Worm (Caenorhabditis elegans) whole organism, L3 larva: ENCODE measurements around the gene str-85.

Experiments used
- R02D3.7 ChIP-seq: fragments of 150-350 bp; optimal IDR thresholded peaks from 2 replicates; lab custom pipeline; 2014; ENCODE audit warnings: missing biosample characterization, missing genetic modification characterization
- ZK546.5 ChIP-seq: sonication (generic microtip); optimal IDR thresholded peaks from 2 replicates; lab custom pipeline; 2017; ENCODE audit warnings: missing biosample characterization, missing genetic modification characterization
- aly-2 ChIP-seq: fragments of 150-350 bp; optimal IDR thresholded peaks from 2 replicates; lab custom pipeline; 2014; ENCODE audit warnings: missing biosample characterization, missing genetic modification characterization
- ama-1 ChIP-seq: fragments of 150-350 bp; optimal IDR thresholded peaks from 2 replicates; lab custom pipeline; 2018
- ceh-16 ChIP-seq: sonication (generic microtip); optimal IDR thresholded peaks from 2 replicates; lab custom pipeline; 2017; ENCODE audit warnings: missing biosample characterization, missing genetic modification characterization
- ceh-28 ChIP-seq: fragments of 150-350 bp; optimal IDR thresholded peaks from 2 replicates; lab custom pipeline; 2014; ENCODE audit warnings: missing biosample characterization, missing genetic modification reagents, missing genetic modification characterization
- ceh-82 ChIP-seq: fragments of 150-350 bp; optimal IDR thresholded peaks from 2 replicates; lab custom pipeline; 2014; ENCODE audit warnings: missing biosample characterization, missing genetic modification characterization
- ceh-9 ChIP-seq: sonication (generic microtip); optimal IDR thresholded peaks from 2 replicates; lab custom pipeline; 2018; ENCODE audit warnings: missing biosample characterization, missing genetic modification characterization
- daf-12 ChIP-seq: fragments of 150-350 bp; optimal IDR thresholded peaks from 2 replicates; lab custom pipeline; 2014; ENCODE audit warnings: missing biosample characterization, missing genetic modification reagents, missing genetic modification characterization
- egl-27 ChIP-seq: sonication (generic microtip); optimal IDR thresholded peaks from 4 replicates; lab custom pipeline; 2017; ENCODE audit warnings: missing biosample characterization, missing genetic modification reagents, missing genetic modification characterization
- egl-5 ChIP-seq: fragments of 150-350 bp; optimal IDR thresholded peaks from 2 replicates; lab custom pipeline; 2017; ENCODE audit warnings: missing biosample characterization, missing genetic modification reagents, missing genetic modification characterization, inconsistent platforms
- elt-1 ChIP-seq: fragments of 150-350 bp; optimal IDR thresholded peaks from 2 replicates; lab custom pipeline; 2014; ENCODE audit warnings: missing biosample characterization, missing genetic modification characterization
- elt-2 ChIP-seq: sonication (generic microtip); optimal IDR thresholded peaks from 2 replicates; lab custom pipeline; 2016; ENCODE audit warnings: missing genetic modification reagents, mild to moderate bottlenecking, missing genetic modification characterization, missing compliant biosample characterization
- elt-3 ChIP-seq, 3 experiments: fragments of 150-350 bp in 1 of 3; sonication (generic microtip) in 2 of 3; optimal IDR thresholded peaks; 2 replicates in 2 of 3; 4 replicates in 1 of 3; lab custom pipeline; 2014 to 2017; ENCODE audit warnings: missing biosample characterization in 3 of 3, missing genetic modification characterization in 3 of 3
- eor-1 ChIP-seq, 2 experiments: fragments of 150-350 bp; optimal IDR thresholded peaks; 2 replicates each; lab custom pipeline; 2014 to 2018; ENCODE audit warnings: missing biosample characterization in 2 of 2, missing genetic modification characterization in 2 of 2
- fkh-10 ChIP-seq: sonication (generic microtip); optimal IDR thresholded peaks from 2 replicates; lab custom pipeline; 2017; ENCODE audit warnings: missing biosample characterization, missing genetic modification reagents, missing genetic modification characterization
- fkh-2 ChIP-seq: fragments of 150-350 bp; optimal IDR thresholded peaks from 2 replicates; lab custom pipeline; 2014; ENCODE audit warnings: missing biosample characterization, missing genetic modification reagents, missing genetic modification characterization
- fos-1 ChIP-seq: fragments of 150-350 bp; optimal IDR thresholded peaks from 2 replicates; lab custom pipeline; 2014; ENCODE audit warnings: missing biosample characterization, missing genetic modification characterization
- hmg-11 ChIP-seq: sonication (generic microtip); optimal IDR thresholded peaks from 2 replicates; lab custom pipeline; 2016; ENCODE audit warnings: missing genetic modification characterization, missing compliant biosample characterization
- jun-1 ChIP-seq: fragments of 150-350 bp; optimal IDR thresholded peaks from 2 replicates; lab custom pipeline; 2014; ENCODE audit warnings: missing biosample characterization, missing genetic modification reagents, missing genetic modification characterization
- lin-15B ChIP-seq: fragments of 150-350 bp; optimal IDR thresholded peaks from 2 replicates; lab custom pipeline; 2014; ENCODE audit warnings: missing biosample characterization, missing genetic modification characterization
- lin-39 ChIP-seq: fragments of 150-350 bp; optimal IDR thresholded peaks from 2 replicates; lab custom pipeline; 2018; ENCODE audit warnings: missing biosample characterization, missing genetic modification reagents, missing genetic modification characterization
- lsy-12 ChIP-seq: sonication (generic microtip); optimal IDR thresholded peaks from 2 replicates; lab custom pipeline; 2016; ENCODE audit warnings: mild to moderate bottlenecking, missing genetic modification characterization, missing compliant biosample characterization
- mdl-1 ChIP-seq: fragments of 150-350 bp; optimal IDR thresholded peaks from 2 replicates; lab custom pipeline; 2014; ENCODE audit warnings: missing biosample characterization, missing genetic modification characterization
- mml-1 ChIP-seq: fragments of 150-350 bp; sonication (generic microtip); optimal IDR thresholded peaks from 3 replicates; lab custom pipeline; 2014; ENCODE audit warnings: missing biosample characterization, missing genetic modification characterization
- nfya-1 ChIP-seq: sonication (generic microtip); optimal IDR thresholded peaks from 2 replicates; lab custom pipeline; 2017; ENCODE audit warnings: missing genetic modification characterization, mild to moderate bottlenecking, missing compliant biosample characterization, antibody characterized with exemption, moderate library complexity; ENCODE audit not compliant: insufficient read depth
- nhr-11 ChIP-seq: fragments of 150-350 bp; optimal IDR thresholded peaks from 2 replicates; lab custom pipeline; 2014; ENCODE audit warnings: missing biosample characterization, missing genetic modification characterization
- nhr-12 ChIP-seq: fragments of 150-350 bp; optimal IDR thresholded peaks from 2 replicates; lab custom pipeline; 2014; ENCODE audit warnings: missing biosample characterization, missing genetic modification characterization
- nhr-23 ChIP-seq: fragments of 150-350 bp; optimal IDR thresholded peaks from 2 replicates; lab custom pipeline; 2014; ENCODE audit warnings: missing biosample characterization, missing genetic modification reagents, missing genetic modification characterization
- nhr-237 ChIP-seq: fragments of 150-350 bp; optimal IDR thresholded peaks from 2 replicates; lab custom pipeline; 2014; ENCODE audit warnings: missing biosample characterization, missing genetic modification characterization
- nhr-25 ChIP-seq: sonication (generic microtip); optimal IDR thresholded peaks from 2 replicates; lab custom pipeline; 2017; ENCODE audit warnings: missing biosample characterization, missing genetic modification characterization
- nhr-28 ChIP-seq: fragments of 150-350 bp; optimal IDR thresholded peaks from 2 replicates; lab custom pipeline; 2014; ENCODE audit warnings: missing biosample characterization, missing genetic modification characterization
- nhr-43 ChIP-seq: sonication (generic microtip); optimal IDR thresholded peaks from 2 replicates; lab custom pipeline; 2016; ENCODE audit warnings: mild to moderate bottlenecking, missing genetic modification characterization, missing compliant biosample characterization; ENCODE audit not compliant: poor library complexity, severe bottlenecking
- nhr-67 ChIP-seq: fragments of 150-350 bp; optimal IDR thresholded peaks from 2 replicates; lab custom pipeline; 2014; ENCODE audit warnings: missing biosample characterization, missing genetic modification characterization
- nhr-76 ChIP-seq: fragments of 150-350 bp; sonication (generic microtip); optimal IDR thresholded peaks from 5 replicates; lab custom pipeline; 2014; ENCODE audit warnings: missing biosample characterization, missing genetic modification characterization
- nhr-77 ChIP-seq: fragments of 150-350 bp; optimal IDR thresholded peaks from 2 replicates; lab custom pipeline; 2014; ENCODE audit warnings: missing biosample characterization, missing genetic modification characterization
- pha-4 ChIP-seq: fragments of 150-350 bp; optimal IDR thresholded peaks from 2 replicates; lab custom pipeline; 2014; ENCODE audit warnings: missing biosample characterization, missing genetic modification reagents, missing genetic modification characterization
- pqm-1 ChIP-seq: fragments of 150-350 bp; optimal IDR thresholded peaks from 2 replicates; lab custom pipeline; 2017; ENCODE audit warnings: missing biosample characterization, missing genetic modification characterization, inconsistent platforms
- sea-2 ChIP-seq: fragments of 150-350 bp; sonication (generic microtip); optimal IDR thresholded peaks from 4 replicates; lab custom pipeline; 2014; ENCODE audit warnings: missing biosample characterization, missing genetic modification reagents, missing genetic modification characterization
- skn-1 ChIP-seq: fragments of 150-350 bp; optimal IDR thresholded peaks from 2 replicates; lab custom pipeline; 2014; ENCODE audit warnings: missing biosample characterization, missing genetic modification characterization
- snpc-4 ChIP-seq: fragments of 150-350 bp; optimal IDR thresholded peaks from 2 replicates; lab custom pipeline; 2014; ENCODE audit warnings: missing biosample characterization, missing genetic modification characterization
- tbx-2 ChIP-seq: sonication (generic microtip); optimal IDR thresholded peaks from 2 replicates; lab custom pipeline; 2016; ENCODE audit warnings: mild to moderate bottlenecking, missing genetic modification characterization, missing compliant biosample characterization
- unc-39 ChIP-seq: sonication (generic microtip); optimal IDR thresholded peaks from 4 replicates; lab custom pipeline; 2017; ENCODE audit warnings: missing biosample characterization, missing genetic modification characterization
- unc-62 ChIP-seq: fragments of 150-350 bp; sonication (generic microtip); optimal IDR thresholded peaks from 4 replicates; lab custom pipeline; 2014; ENCODE audit warnings: missing biosample characterization, missing genetic modification reagents, missing genetic modification characterization
- zag-1 ChIP-seq: fragments of 150-350 bp; optimal IDR thresholded peaks from 2 replicates; lab custom pipeline; 2014; ENCODE audit warnings: missing biosample characterization, missing genetic modification characterization
- ztf-11 ChIP-seq: fragments of 150-350 bp; optimal IDR thresholded peaks from 2 replicates; lab custom pipeline; 2014; ENCODE audit warnings: missing biosample characterization, missing genetic modification characterization
- ztf-4 ChIP-seq: fragments of 150-350 bp; optimal IDR thresholded peaks from 2 replicates; lab custom pipeline; 2014; ENCODE audit warnings: missing biosample characterization, missing genetic modification characterization

The str-85 gene

DNA sequence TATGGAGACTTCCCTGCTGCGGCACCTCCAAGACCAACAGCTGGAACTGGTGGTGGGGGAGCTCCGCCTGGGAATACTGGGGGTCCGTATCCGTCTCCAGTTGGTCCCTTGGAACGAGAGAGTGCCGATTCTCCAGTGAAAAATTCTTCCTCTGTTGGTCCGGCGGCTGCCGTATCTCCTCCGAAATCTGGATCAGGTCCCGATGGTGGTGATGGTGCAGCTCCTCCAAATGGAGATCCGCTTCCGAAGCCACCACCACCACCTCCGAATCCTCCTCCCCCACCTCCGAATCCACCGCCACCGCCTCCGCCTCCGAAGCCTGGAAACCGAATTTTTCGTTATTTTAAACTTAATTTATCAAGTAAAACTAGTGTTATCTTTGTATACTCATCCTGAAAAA, 45.2 kb downstream of the str-85 start:
- TF ChIP-seq ceh-16 (tag; lab: Kevin White, UChicago) (no peak), nhr-11 (tag; lab: Kevin White, UChicago) (no peak), egl-5 (tag; lab: Kevin White, UChicago) (no peak), elt-2 (tag; lab: Kevin White, UChicago) (no peak), skn-1 (tag; lab: Kevin White, UChicago) (no peak), sea-2 (GFP tag; lab: Kevin White, UChicago) (no peak), ceh-28 (tag; lab: Kevin White, UChicago) (no peak), nhr-23 (tag; lab: Kevin White, UChicago) (no peak), ZK546.5 (tag; lab: Kevin White, UChicago) (no peak), nhr-237 (tag; lab: Kevin White, UChicago) (no peak), lsy-12 (tag; lab: Kevin White, UChicago) (no peak), mml-1 (tag; lab: Kevin White, UChicago) (no peak)

DNA sequence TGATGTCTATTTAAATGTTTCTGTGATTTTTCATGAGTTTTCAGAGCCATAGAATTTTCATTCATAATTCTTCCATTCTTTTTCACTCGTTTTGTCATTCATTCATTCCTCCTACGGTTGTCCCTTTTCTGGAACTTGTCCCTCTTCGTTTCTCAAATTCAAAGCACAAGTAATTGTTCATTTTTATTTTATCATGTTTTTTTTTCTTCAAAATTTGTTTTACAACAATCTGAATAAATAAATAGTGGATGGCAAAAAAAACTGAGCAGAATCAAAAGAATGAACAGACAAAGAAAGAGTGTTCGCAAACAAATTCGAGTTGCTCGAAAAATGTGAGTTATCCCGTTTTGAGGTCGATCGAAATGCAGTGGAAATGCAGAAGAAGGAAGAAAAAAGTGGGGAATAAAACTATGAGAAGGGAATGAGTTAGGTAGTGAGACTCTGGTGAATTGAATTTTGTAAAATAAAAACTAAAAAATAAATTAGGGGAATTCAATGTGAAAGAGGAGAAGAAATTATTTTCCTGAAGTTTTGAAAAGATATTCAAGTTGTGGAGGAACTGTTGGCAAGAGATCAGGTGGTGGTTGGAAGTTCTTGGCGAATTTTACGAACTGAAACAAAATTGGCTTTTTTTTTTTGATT, 46.1 kb downstream of the str-85 start:
- TF ChIP-seq egl-5 (tag; lab: Kevin White, UChicago), result no peak
- TF ChIP-seq nhr-237 (tag; lab: Kevin White, UChicago), result no peak
- TF ChIP-seq nhr-77 (tag; lab: Kevin White, UChicago), result no peak
- peak; percentile 18 for TF ChIP-seq nfya-1 (tag; lab: Kevin White, UChicago)
- peak; percentile 39 for TF ChIP-seq ztf-4 (tag; lab: Kevin White, UChicago)
- TF ChIP-seq elt-3 (tag; optimal IDR thresholded peaks at IDR 0.05; lab: Kevin White, UChicago), result no peak
- TF ChIP-seq nhr-43, result no peak
- peak; percentile 1 for TF ChIP-seq lsy-12 (tag; lab: Kevin White, UChicago)
- TF ChIP-seq ceh-9 (tag; lab: Kevin White, UChicago), result no peak
- no peak for TF ChIP-seq unc-62 (GFP tag; lab: Kevin White, UChicago)
- TF ChIP-seq pha-4 (tag; lab: Kevin White, UChicago), result peak; percentile 35
- no peak for TF ChIP-seq ZK546.5 (tag; lab: Kevin White, UChicago)
- no peak for TF ChIP-seq fkh-2
- no peak for TF ChIP-seq lin-39
- TF ChIP-seq nhr-25, result peak; percentile 27
- no peak for TF ChIP-seq ceh-82 (tag; lab: Kevin White, UChicago)
- no peak for TF ChIP-seq ceh-28 (tag; lab: Kevin White, UChicago)
- no peak for TF ChIP-seq fos-1 (tag; lab: Kevin White, UChicago)
- no peak for TF ChIP-seq nhr-23 (tag; lab: Kevin White, UChicago)
- TF ChIP-seq eor-1 (tag; optimal IDR thresholded peaks at IDR 0.05; lab: Kevin White, UChicago), result no peak
- TF ChIP-seq zag-1 (tag; lab: Kevin White, UChicago), result no peak
- TF ChIP-seq nhr-11 (tag; lab: Kevin White, UChicago), result no peak
- no peak for TF ChIP-seq skn-1 (tag; lab: Kevin White, UChicago)
- TF ChIP-seq mml-1 (tag; lab: Kevin White, UChicago), result no peak
- TF ChIP-seq ceh-16 (tag; lab: Kevin White, UChicago), result no peak
- no peak for TF ChIP-seq R02D3.7 (tag; lab: Kevin White, UChicago)
- no peak for TF ChIP-seq nhr-67 (tag; lab: Kevin White, UChicago)
- TF ChIP-seq daf-12 (tag; lab: Kevin White, UChicago), result no peak
- TF ChIP-seq nhr-76 (tag; lab: Kevin White, UChicago), result no peak
- no peak for TF ChIP-seq tbx-2 (tag; lab: Kevin White, UChicago)
- TF ChIP-seq hmg-11 (tag; lab: Kevin White, UChicago), result no peak
- TF ChIP-seq mdl-1 (tag; lab: Kevin White, UChicago), result no peak
- no peak for TF ChIP-seq snpc-4 (tag; lab: Kevin White, UChicago)
- no peak for TF ChIP-seq nhr-12 (tag; lab: Kevin White, UChicago)
- no peak for TF ChIP-seq lin-15B (tag; lab: Kevin White, UChicago)
- TF ChIP-seq nhr-28 (tag; lab: Kevin White, UChicago), result no peak
- TF ChIP-seq ama-1 (lab: Kevin White, UChicago), result peak; percentile 98
- TF ChIP-seq aly-2 (tag; lab: Kevin White, UChicago), result no peak
- no peak for TF ChIP-seq jun-1 (tag; lab: Kevin White, UChicago)
- no peak for TF ChIP-seq fkh-10 (GFP tag; lab: Kevin White, UChicago)
- no peak for TF ChIP-seq elt-1 (tag; lab: Kevin White, UChicago)
- TF ChIP-seq ztf-11 (tag; lab: Kevin White, UChicago), result no peak
- no peak for TF ChIP-seq sea-2 (GFP tag; lab: Kevin White, UChicago)
- TF ChIP-seq unc-39 (tag; lab: Kevin White, UChicago), result no peak
- peak; percentile 32 for TF ChIP-seq elt-2 (tag; lab: Kevin White, UChicago)
- no peak for TF ChIP-seq egl-27 (tag; lab: Kevin White, UChicago)
- TF ChIP-seq pqm-1 (tag; lab: Kevin White, UChicago), result no peak
